Fruit fly (Drosophila melanogaster) whole organism, embryonic: ENCODE data around the gene CG3123.

Experiments used
- Dref ChIP-seq: fragments of 200-800 bp; sonication (Bioruptor generic); IDR thresholded peaks from 2 replicates; pipeline ENCODE4 v1.3.6; 2022; ENCODE audit warnings: missing biosample characterization, missing genetic modification characterization
- chif ChIP-seq, 2 experiments: fragments of 200-800 bp; sonication (Bioruptor generic); optimal IDR thresholded peaks; 3 replicates each; lab custom pipeline; 2016; ENCODE audit warnings: missing biosample characterization in 2 of 2, missing genetic modification characterization in 2 of 2
- ftz-f1 ChIP-seq: fragments of 200-800 bp; sonication (Bioruptor generic); optimal IDR thresholded peaks from 2 replicates; lab custom pipeline; 2016; ENCODE audit warnings: missing biosample characterization, missing genetic modification characterization

- TF ChIP-seq ftz-f1 (GFP tag; lab: Kevin White, UChicago) (no peak), chif (GFP tag; optimal IDR thresholded peaks at IDR 0.05; lab: Kevin White, UChicago) (no peak), Dref (GFP tag; lab: Robert Waterston, UW) (no peak)
Observed at dm6 chr2L:2844413-2844812, 19.1 kb upstream of the CG3123 start, which contains the start of gene CG18558.
